Worm (Caenorhabditis elegans) whole organism, late embryonic: ENCODE data around the gene F36G3.3.

Experiments
- C08G9.2 ChIP-seq: sonication (generic microtip); optimal IDR thresholded peaks from 2 replicates; lab custom pipeline; 2016; ENCODE audit warnings: mild to moderate bottlenecking, missing genetic modification characterization, moderate library complexity, missing compliant biosample characterization
- F13H6.1 ChIP-seq: sonication (generic microtip); optimal IDR thresholded peaks from 2 replicates; lab custom pipeline; 2016; ENCODE audit warnings: missing genetic modification characterization, missing compliant biosample characterization
- K02D7.2 ChIP-seq: sonication (generic microtip); optimal IDR thresholded peaks from 2 replicates; lab custom pipeline; 2017; ENCODE audit warnings: mild to moderate bottlenecking, missing genetic modification characterization, missing compliant biosample characterization
- T23F11.4 ChIP-seq: fragments of 200-800 bp; sonication (Bioruptor generic); optimal IDR thresholded peaks from 2 replicates; lab custom pipeline; 2018; ENCODE audit warnings: mild to moderate bottlenecking, missing genetic modification characterization, missing compliant biosample characterization
- ceh-2 ChIP-seq: sonication (generic microtip); optimal IDR thresholded peaks from 2 replicates; lab custom pipeline; 2016; ENCODE audit warnings: missing genotype, missing genetic modification characterization, missing compliant biosample characterization
- ceh-22 ChIP-seq: sonication (generic microtip); optimal IDR thresholded peaks from 2 replicates; lab custom pipeline; 2017; ENCODE audit warnings: missing biosample characterization, missing genetic modification characterization
- ceh-24 ChIP-seq: sonication (generic microtip); optimal IDR thresholded peaks from 2 replicates; lab custom pipeline; 2016; ENCODE audit warnings: mild to moderate bottlenecking, missing genetic modification characterization, missing compliant biosample characterization
- ceh-30 ChIP-seq: fragments of 150-350 bp; optimal IDR thresholded peaks from 2 replicates; lab custom pipeline; 2014; ENCODE audit warnings: missing biosample characterization, missing genetic modification characterization
- ceh-6 ChIP-seq: fragments of 200-800 bp; sonication (Bioruptor generic); optimal IDR thresholded peaks from 2 replicates; lab custom pipeline; 2018; ENCODE audit warnings: mild to moderate bottlenecking, missing genetic modification characterization, missing compliant biosample characterization
- ceh-9 ChIP-seq: sonication (generic microtip); optimal IDR thresholded peaks from 2 replicates; lab custom pipeline; 2016; ENCODE audit warnings: mild to moderate bottlenecking, missing genetic modification characterization, inconsistent platforms, missing compliant biosample characterization
- che-1 ChIP-seq: sonication (generic microtip); optimal IDR thresholded peaks from 2 replicates; lab custom pipeline; 2016; ENCODE audit warnings: mild to moderate bottlenecking, missing genetic modification characterization, missing compliant biosample characterization
- elt-2 ChIP-seq: sonication (generic microtip); optimal IDR thresholded peaks from 2 replicates; lab custom pipeline; 2016; ENCODE audit warnings: missing genetic modification reagents, missing genetic modification characterization, missing compliant biosample characterization
- elt-4 ChIP-seq: sonication (generic microtip); optimal IDR thresholded peaks from 2 replicates; lab custom pipeline; 2016; ENCODE audit warnings: missing genetic modification characterization, missing compliant biosample characterization
- eyg-1 ChIP-seq: sonication (generic microtip); optimal IDR thresholded peaks from 2 replicates; lab custom pipeline; 2016; ENCODE audit warnings: missing genotype, missing genetic modification characterization, missing compliant biosample characterization
- fax-1 ChIP-seq: sonication (generic microtip); optimal IDR thresholded peaks from 2 replicates; lab custom pipeline; 2016; ENCODE audit warnings: missing genotype, missing genetic modification characterization, missing compliant biosample characterization
- fkh-10 ChIP-seq: fragments of 150-350 bp; optimal IDR thresholded peaks from 2 replicates; lab custom pipeline; 2014; ENCODE audit warnings: missing biosample characterization, missing genetic modification reagents, missing genetic modification characterization
- fkh-6 ChIP-seq: sonication (generic microtip); optimal IDR thresholded peaks from 2 replicates; lab custom pipeline; 2016; ENCODE audit warnings: missing genetic modification characterization, missing compliant biosample characterization
- gmeb-2 ChIP-seq: sonication (generic microtip); optimal IDR thresholded peaks from 2 replicates; lab custom pipeline; 2016; ENCODE audit warnings: missing genetic modification characterization, inconsistent platforms, missing compliant biosample characterization
- hlh-13 ChIP-seq: fragments of 200-800 bp; sonication (Bioruptor generic); optimal IDR thresholded peaks from 2 replicates; lab custom pipeline; 2018; ENCODE audit warnings: mild to moderate bottlenecking, missing genetic modification characterization, missing compliant biosample characterization
- hlh-15 ChIP-seq: sonication (generic microtip); optimal IDR thresholded peaks from 2 replicates; lab custom pipeline; 2016; ENCODE audit warnings: missing genetic modification characterization, missing compliant biosample characterization
- hlh-30 ChIP-seq: sonication (generic microtip); optimal IDR thresholded peaks from 2 replicates; lab custom pipeline; 2017; ENCODE audit warnings: antibody characterized with exemption, missing genetic modification characterization, missing compliant biosample characterization; ENCODE audit not compliant: insufficient read depth
- hlh-6 ChIP-seq: sonication (generic microtip); optimal IDR thresholded peaks from 2 replicates; lab custom pipeline; 2016; ENCODE audit warnings: missing genotype, missing genetic modification characterization, missing compliant biosample characterization
- lim-6 ChIP-seq: sonication (generic microtip); optimal IDR thresholded peaks from 2 replicates; lab custom pipeline; 2016; ENCODE audit warnings: missing genetic modification characterization, missing compliant biosample characterization
- lin-11 ChIP-seq: fragments of 200-800 bp; sonication (Bioruptor generic); optimal IDR thresholded peaks from 2 replicates; lab custom pipeline; 2018; ENCODE audit warnings: mild to moderate bottlenecking, missing genetic modification characterization, missing compliant biosample characterization
- madf-2 ChIP-seq: sonication (generic microtip); optimal IDR thresholded peaks from 2 replicates; lab custom pipeline; 2017; ENCODE audit warnings: missing genetic modification characterization, missing compliant biosample characterization
- nfya-1 ChIP-seq: sonication (generic microtip); optimal IDR thresholded peaks from 2 replicates; lab custom pipeline; 2017; ENCODE audit warnings: missing genetic modification characterization, mild to moderate bottlenecking, missing compliant biosample characterization, antibody characterized with exemption, moderate library complexity
- nhr-11 ChIP-seq: fragments of 150-350 bp; optimal IDR thresholded peaks from 2 replicates; lab custom pipeline; 2014; ENCODE audit warnings: missing biosample characterization, missing genetic modification characterization
- nhr-232 ChIP-seq: sonication (generic microtip); optimal IDR thresholded peaks from 2 replicates; lab custom pipeline; 2016; ENCODE audit warnings: missing genetic modification characterization, missing compliant biosample characterization
- npax-4 ChIP-seq: sonication (generic microtip); optimal IDR thresholded peaks from 2 replicates; lab custom pipeline; 2016; ENCODE audit warnings: missing genetic modification characterization, missing compliant biosample characterization
- pag-3 ChIP-seq: sonication (generic microtip); optimal IDR thresholded peaks from 2 replicates; lab custom pipeline; 2016; ENCODE audit warnings: missing compliant biosample characterization, missing genetic modification characterization, borderline replicate concordance
- pat-9 ChIP-seq: fragments of 200-800 bp; sonication (Bioruptor generic); optimal IDR thresholded peaks from 2 replicates; lab custom pipeline; 2018; ENCODE audit warnings: mild to moderate bottlenecking, missing genetic modification characterization, moderate library complexity, missing compliant biosample characterization
- pax-1 ChIP-seq: fragments of 150-350 bp; optimal IDR thresholded peaks from 2 replicates; lab custom pipeline; 2014; ENCODE audit warnings: missing biosample characterization, missing genetic modification characterization
- pha-2 ChIP-seq: sonication (generic microtip); optimal IDR thresholded peaks from 2 replicates; lab custom pipeline; 2017; ENCODE audit warnings: mild to moderate bottlenecking, missing genetic modification characterization, missing compliant biosample characterization
- pha-4 ChIP-seq: fragments of 150-350 bp; optimal IDR thresholded peaks from 2 replicates; lab custom pipeline; 2018; ENCODE audit warnings: missing biosample characterization, missing genetic modification reagents, missing genetic modification characterization
- ref-2 ChIP-seq: sonication (generic microtip); optimal IDR thresholded peaks from 2 replicates; lab custom pipeline; 2016; ENCODE audit warnings: missing genetic modification characterization, missing compliant biosample characterization
- rnt-1 ChIP-seq: sonication (generic microtip); optimal IDR thresholded peaks from 2 replicates; lab custom pipeline; 2016; ENCODE audit warnings: missing genetic modification characterization, missing compliant biosample characterization
- sox-4 ChIP-seq: sonication (generic microtip); optimal IDR thresholded peaks from 2 replicates; lab custom pipeline; 2017; ENCODE audit warnings: mild to moderate bottlenecking, missing genetic modification characterization, inconsistent platforms, missing compliant biosample characterization
- tbx-2 ChIP-seq: sonication (generic microtip); optimal IDR thresholded peaks from 2 replicates; lab custom pipeline; 2016; ENCODE audit warnings: missing genetic modification characterization, missing compliant biosample characterization
- tbx-7 ChIP-seq: sonication (generic microtip); optimal IDR thresholded peaks from 2 replicates; lab custom pipeline; 2016; ENCODE audit warnings: missing genotype, missing genetic modification characterization, missing compliant biosample characterization
- ttx-3 ChIP-seq: sonication (generic microtip); optimal IDR thresholded peaks from 2 replicates; lab custom pipeline; 2016; ENCODE audit warnings: missing genetic modification reagents, missing genetic modification characterization, missing compliant biosample characterization
- unc-3 ChIP-seq, 2 experiments: fragments of 200-800 bp in 1 of 2; sonication (Bioruptor generic) in 1 of 2; sonication (generic microtip) in 1 of 2; conservative IDR thresholded peaks in 1 of 2; optimal IDR thresholded peaks in 1 of 2; 2 replicates each; pipeline versions ENCODE4 v1.3.6 to Lab custom; 2016 to 2022; ENCODE audit warnings: missing compliant biosample characterization in 2 of 2, missing genetic modification characterization in 2 of 2, missing genetic modification reagents in 1 of 2
- unc-42 ChIP-seq: sonication (generic microtip); optimal IDR thresholded peaks from 2 replicates; lab custom pipeline; 2016; ENCODE audit warnings: missing genotype, missing genetic modification characterization, missing compliant biosample characterization
- unc-55 ChIP-seq: sonication (generic microtip); optimal IDR thresholded peaks from 2 replicates; lab custom pipeline; 2017; ENCODE audit warnings: missing biosample characterization, missing genetic modification reagents, missing genetic modification characterization
- unc-86 ChIP-seq: sonication (generic microtip); optimal IDR thresholded peaks from 2 replicates; lab custom pipeline; 2016; ENCODE audit warnings: missing genetic modification characterization, missing compliant biosample characterization
- ztf-16 ChIP-seq: sonication (generic microtip); optimal IDR thresholded peaks from 2 replicates; lab custom pipeline; 2017; ENCODE audit warnings: missing genetic modification characterization, missing compliant biosample characterization

F36G3.3 gene

ce11 chrX:9822606-9823264 is 24.1 kb downstream of the F36G3.3 start (continued):
- no peak for TF ChIP-seq ztf-16 (tag; lab: Kevin White, UChicago)
- TF ChIP-seq nhr-232 (tag; lab: Kevin White, UChicago), result no peak
- TF ChIP-seq, all 69 proteins: peak for 11

- no peak for TF ChIP-seq ceh-22 (tag; lab: Kevin White, UChicago)
- TF ChIP-seq fkh-10 (GFP tag; lab: Kevin White, UChicago), result no peak
- TF ChIP-seq unc-3 (GFP tag; conservative IDR thresholded peaks at IDR 0.05; lab: Robert Waterston, UW), result no peak
- no peak for TF ChIP-seq unc-3 (tag; optimal IDR thresholded peaks at IDR 0.05; lab: Kevin White, UChicago)
- TF ChIP-seq ref-2, result no peak
- no peak for TF ChIP-seq T23F11.4
- no peak for TF ChIP-seq pax-1
- no peak for TF ChIP-seq eyg-1 (tag; lab: Kevin White, UChicago)
- TF ChIP-seq ttx-3 (tag; lab: Kevin White, UChicago), result no peak
- TF ChIP-seq K02D7.2 (tag; lab: Kevin White, UChicago), result no peak
These were observed 32.6 kb downstream of the F36G3.3 start, which contains the start of gene rrc-1 for ce11 chrX:9831215-9831614. rrc-1 (minus strand) TSS chrX:9831288.

ce11 chrX:9832370-9832769 is 33.7 kb downstream of the F36G3.3 start:
- TF ChIP-seq pha-4 (tag; lab: Kevin White, UChicago), result no peak
- TF ChIP-seq rnt-1, result peak; percentile 1
- no peak for TF ChIP-seq hlh-30 (tag; lab: Kevin White, UChicago)
- TF ChIP-seq ceh-9 (tag; lab: Kevin White, UChicago), result no peak
- TF ChIP-seq madf-2 (tag; lab: Kevin White, UChicago), result no peak
- TF ChIP-seq gmeb-2 (tag; lab: Kevin White, UChicago), result no peak
- no peak for TF ChIP-seq che-1
- TF ChIP-seq K02D7.2 (tag; lab: Kevin White, UChicago), result no peak
- TF ChIP-seq nfya-1 (tag; lab: Kevin White, UChicago), result peak; percentile 47
- no peak for TF ChIP-seq ztf-16 (tag; lab: Kevin White, UChicago)
- no peak for TF ChIP-seq nhr-11 (tag; lab: Kevin White, UChicago)
- no peak for TF ChIP-seq tbx-7
- TF ChIP-seq elt-2 (tag; lab: Kevin White, UChicago), result no peak
- TF ChIP-seq unc-55, result peak; percentile 22
- no peak for TF ChIP-seq fax-1 (tag; lab: Kevin White, UChicago)
- no peak for TF ChIP-seq eyg-1 (tag; lab: Kevin White, UChicago)
- TF ChIP-seq ttx-3 (tag; lab: Kevin White, UChicago), result no peak
- TF ChIP-seq F13H6.1 (tag; lab: Kevin White, UChicago), result no peak
- no peak for TF ChIP-seq ceh-6 (GFP tag; lab: Kevin White, UChicago)
- TF ChIP-seq npax-4 (tag; lab: Kevin White, UChicago), result no peak
- TF ChIP-seq unc-42 (tag; lab: Kevin White, UChicago), result no peak
- TF ChIP-seq fkh-10 (GFP tag; lab: Kevin White, UChicago), result no peak

ce11 chrX:9837989-9838541 is 39.4 kb downstream of the F36G3.3 start, which contains the start of gene ipla-2:
ipla-2 (minus strand) TSS chrX:9838039.
- no peak for TF ChIP-seq hlh-15 (tag; lab: Kevin White, UChicago)
- TF ChIP-seq C08G9.2, result no peak
- no peak for TF ChIP-seq hlh-13 (GFP tag; lab: Kevin White, UChicago)
- peak; percentile 21 for TF ChIP-seq tbx-2 (tag; lab: Kevin White, UChicago)
- no peak for TF ChIP-seq ceh-30 (tag; lab: Kevin White, UChicago)
- no peak for TF ChIP-seq pha-2 (tag; lab: Kevin White, UChicago)
- TF ChIP-seq rnt-1, result no peak
- TF ChIP-seq elt-4 (tag; lab: Kevin White, UChicago), result no peak
- no peak for TF ChIP-seq unc-86 (tag; lab: Kevin White, UChicago)
- TF ChIP-seq pat-9 (tag; lab: Kevin White, UChicago), result no peak
- TF ChIP-seq pag-3 (tag; lab: Kevin White, UChicago), result no peak
- no peak for TF ChIP-seq ceh-24 (tag; lab: Kevin White, UChicago)
- no peak for TF ChIP-seq ceh-2 (tag; lab: Kevin White, UChicago)
- no peak for TF ChIP-seq eyg-1 (tag; lab: Kevin White, UChicago)
- TF ChIP-seq lim-6 (tag; lab: Kevin White, UChicago), result no peak
- peak; percentile 6 for TF ChIP-seq nfya-1 (tag; lab: Kevin White, UChicago)
- no peak for TF ChIP-seq sox-4
- TF ChIP-seq hlh-6 (tag; lab: Kevin White, UChicago), result no peak
- TF ChIP-seq ceh-9 (tag; lab: Kevin White, UChicago), result no peak
- TF ChIP-seq hlh-30 (tag; lab: Kevin White, UChicago), result peak; percentile 95
- no peak for TF ChIP-seq lin-11
- TF ChIP-seq fkh-6 (tag; lab: Kevin White, UChicago), result no peak
- no peak for TF ChIP-seq ref-2
